Worm (Caenorhabditis elegans) whole organism, young adult: ENCODE results near the gene T26C11.8.
A peak's percentile ranks its signal among the peaks of the same experiment; 100 is the strongest.

ENCODE experiments used
- D2030.7 ChIP-seq: fragments of 200-800 bp; sonication (Bioruptor generic); IDR thresholded peaks from 2 replicates; pipeline ENCODE4 v1.3.6; 2022; ENCODE audit warnings: missing genetic modification reagents, missing genetic modification characterization, missing compliant biosample characterization
- F22D6.2 ChIP-seq: sonication (generic microtip); optimal IDR thresholded peaks from 2 replicates; lab custom pipeline; 2016; ENCODE audit warnings: mild to moderate bottlenecking, missing genetic modification characterization, missing compliant biosample characterization
- F57C9.4 ChIP-seq: sonication (generic microtip); optimal IDR thresholded peaks from 2 replicates; lab custom pipeline; 2017; ENCODE audit warnings: mild to moderate bottlenecking, missing genetic modification characterization, missing compliant biosample characterization
- K12H6.12 ChIP-seq: fragments of 200-800 bp; sonication (Bioruptor generic); optimal IDR thresholded peaks from 2 replicates; lab custom pipeline; 2018; ENCODE audit warnings: mild to moderate bottlenecking, missing genetic modification characterization, missing compliant biosample characterization
- T07F8.4 ChIP-seq: sonication (generic microtip); optimal IDR thresholded peaks from 2 replicates; lab custom pipeline; 2016; ENCODE audit warnings: mild to moderate bottlenecking, missing genetic modification characterization, moderate library complexity, missing compliant biosample characterization
- aptf-2 ChIP-seq: fragments of 200-800 bp; sonication (Bioruptor generic); conservative IDR thresholded peaks from 2 replicates; pipeline ENCODE4 v1.3.6; 2022; ENCODE audit warnings: missing genetic modification reagents, missing genetic modification characterization, missing compliant biosample characterization
- athp-1 ChIP-seq: sonication (generic microtip); optimal IDR thresholded peaks from 2 replicates; lab custom pipeline; 2017; ENCODE audit warnings: mild to moderate bottlenecking, missing genetic modification characterization, missing compliant biosample characterization
- ccch-3 ChIP-seq: fragments of 200-800 bp; sonication (Bioruptor generic); optimal IDR thresholded peaks from 2 replicates; lab custom pipeline; 2018; ENCODE audit warnings: mild to moderate bottlenecking, missing genetic modification characterization, missing compliant biosample characterization
- cebp-1 ChIP-seq, 2 experiments: fragments of 200-800 bp in 1 of 2; sonication (Bioruptor generic) in 1 of 2; sonication (generic microtip) in 1 of 2; IDR thresholded peaks in 1 of 2; optimal IDR thresholded peaks in 1 of 2; 2 replicates each; pipeline versions ENCODE4 v1.3.6 to Lab custom; 2017 to 2022; ENCODE audit warnings: missing compliant biosample characterization in 2 of 2, missing genetic modification characterization in 2 of 2, mild to moderate bottlenecking in 1 of 2, missing genetic modification reagents in 1 of 2, moderate library complexity in 1 of 2
- ceh-100 ChIP-seq: fragments of 200-800 bp; sonication (Bioruptor generic); IDR thresholded peaks from 2 replicates; pipeline ENCODE4 v1.3.6; 2022; ENCODE audit warnings: missing genetic modification reagents, missing genetic modification characterization, missing compliant biosample characterization
- ceh-79 ChIP-seq: sonication (generic microtip); optimal IDR thresholded peaks from 2 replicates; lab custom pipeline; 2017; ENCODE audit warnings: mild to moderate bottlenecking, missing genetic modification characterization, missing compliant biosample characterization
- dpff-1 ChIP-seq: sonication (generic microtip); optimal IDR thresholded peaks from 2 replicates; lab custom pipeline; 2017; ENCODE audit warnings: mild to moderate bottlenecking, missing genetic modification characterization, missing compliant biosample characterization
- dpl-1 ChIP-seq: fragments of 150-350 bp; optimal IDR thresholded peaks from 2 replicates; lab custom pipeline; 2014; ENCODE audit warnings: missing biosample characterization, missing genetic modification reagents, missing genetic modification characterization
- efl-1 ChIP-seq: fragments of 150-350 bp; optimal IDR thresholded peaks from 2 replicates; lab custom pipeline; 2014; ENCODE audit warnings: missing biosample characterization, missing genetic modification reagents, missing genetic modification characterization
- fkh-3 ChIP-seq: sonication (generic microtip); optimal IDR thresholded peaks from 2 replicates; lab custom pipeline; 2016; ENCODE audit warnings: mild to moderate bottlenecking, missing genetic modification characterization, missing compliant biosample characterization
- hsf-1 ChIP-seq: fragments of 200-800 bp; sonication (Bioruptor generic); IDR thresholded peaks from 2 replicates; pipeline ENCODE4 v1.3.6; 2022; ENCODE audit warnings: missing genetic modification reagents, missing genetic modification characterization, missing compliant biosample characterization
- lin-26 ChIP-seq: fragments of 200-800 bp; sonication (Bioruptor generic); IDR thresholded peaks from 2 replicates; pipeline ENCODE4 v1.3.6; 2022; ENCODE audit warnings: missing genetic modification reagents, missing genetic modification characterization, missing compliant biosample characterization
- lin-35 ChIP-seq, 3 experiments: fragments of 150-350 bp in 2 of 3; sonication (generic microtip) in 1 of 3; optimal IDR thresholded peaks; 2 replicates each; lab custom pipeline; 2014 to 2018; ENCODE audit warnings: missing biosample characterization in 3 of 3, missing genetic modification characterization in 3 of 3, missing genetic modification reagents in 3 of 3
- lsy-27 ChIP-seq: sonication (generic microtip); optimal IDR thresholded peaks from 2 replicates; lab custom pipeline; 2017; ENCODE audit warnings: missing genetic modification characterization, mild to moderate bottlenecking, missing compliant biosample characterization, antibody characterized with exemption, missing genotype, borderline replicate concordance; ENCODE audit not compliant: insufficient read depth
- madf-6 ChIP-seq: fragments of 200-800 bp; sonication (Bioruptor generic); IDR thresholded peaks from 2 replicates; pipeline ENCODE4 v1.3.6; 2022; ENCODE audit warnings: missing genetic modification reagents, missing genetic modification characterization, missing compliant biosample characterization
- mxl-1 ChIP-seq: sonication (generic microtip); optimal IDR thresholded peaks from 2 replicates; lab custom pipeline; 2016; ENCODE audit warnings: missing genetic modification characterization, missing compliant biosample characterization
- nfya-1 ChIP-seq: sonication (generic microtip); optimal IDR thresholded peaks from 2 replicates; lab custom pipeline; 2017; ENCODE audit warnings: antibody characterized with exemption, missing compliant biosample characterization, missing genetic modification characterization, borderline replicate concordance; ENCODE audit not compliant: insufficient read depth
- nhr-80 ChIP-seq: sonication (generic microtip); optimal IDR thresholded peaks from 2 replicates; lab custom pipeline; 2016; ENCODE audit warnings: missing genetic modification characterization, missing compliant biosample characterization
- pha-4 ChIP-seq: fragments of 150-350 bp; sonication (generic microtip); optimal IDR thresholded peaks from 2 replicates; lab custom pipeline; 2014; ENCODE audit warnings: missing biosample characterization, missing genetic modification reagents, missing genetic modification characterization
- sea-2 ChIP-seq: fragments of 200-800 bp; sonication (Bioruptor generic); IDR thresholded peaks from 2 replicates; pipeline ENCODE4 v1.3.6; 2022; ENCODE audit warnings: missing genetic modification characterization, missing compliant biosample characterization
- snpc-1.3 ChIP-seq: sonication (generic microtip); optimal IDR thresholded peaks from 2 replicates; lab custom pipeline; 2017; ENCODE audit warnings: missing genetic modification characterization, mild to moderate bottlenecking, missing compliant biosample characterization, antibody characterized with exemption, moderate library complexity, missing genotype, missing genetic modification reagents; ENCODE audit not compliant: insufficient read depth
- snpc-3.4 ChIP-seq: sonication (generic microtip); optimal IDR thresholded peaks from 2 replicates; lab custom pipeline; 2017; ENCODE audit warnings: missing genetic modification characterization, mild to moderate bottlenecking, missing compliant biosample characterization, antibody characterized with exemption, moderate library complexity, missing genotype, missing genetic modification reagents
- snpc-4 ChIP-seq, 5 experiments: fragments of 150-350 bp in 1 of 5; sonication (generic microtip) in 4 of 5; optimal IDR thresholded peaks; 2 replicates each; lab custom pipeline; 2014 to 2018; ENCODE audit warnings: missing genetic modification characterization in 5 of 5, missing biosample characterization in 3 of 5, antibody characterized with exemption in 2 of 5, mild to moderate bottlenecking in 2 of 5, missing compliant biosample characterization in 2 of 5, missing genotype in 2 of 5, moderate library complexity in 2 of 5, missing genetic modification reagents in 1 of 5
- sptf-2 ChIP-seq: fragments of 200-800 bp; sonication (Bioruptor generic); optimal IDR thresholded peaks from 2 replicates; lab custom pipeline; 2018; ENCODE audit warnings: mild to moderate bottlenecking, missing genetic modification characterization, missing compliant biosample characterization
- ztf-22 ChIP-seq: fragments of 200-800 bp; sonication (Bioruptor generic); optimal IDR thresholded peaks from 2 replicates; lab custom pipeline; 2018; ENCODE audit warnings: mild to moderate bottlenecking, missing genetic modification characterization, moderate library complexity, missing compliant biosample characterization
- ztf-26 ChIP-seq: sonication (generic microtip); optimal IDR thresholded peaks from 2 replicates; lab custom pipeline; 2017; ENCODE audit warnings: missing genetic modification characterization, missing compliant biosample characterization

T26C11.8 gene

ce11 chrX:1909353-1909752, 48.8 kb downstream of the T26C11.8 start (continued):
- TF ChIP-seq F22D6.2 (tag; lab: Kevin White, UChicago) (peak; percentile 32), snpc-1.3 (no peak), dpl-1 (GFP tag; lab: Kevin White, UChicago) (no peak), ztf-26 (peak; percentile 95), snpc-3.4 (tag; lab: Kevin White, UChicago) (no peak), pha-4 (tag; lab: Kevin White, UChicago) (no peak), sptf-2 (GFP tag; lab: Kevin White, UChicago) (no peak), K12H6.12 (tag; lab: Kevin White, UChicago) (peak; percentile 56), cebp-1 (GFP tag; IDR thresholded peaks at IDR 0.05; lab: Robert Waterston, UW) (peak; percentile 51; the same call in 1 of the 2 replicates), cebp-1 (tag; optimal IDR thresholded peaks at IDR 0.05; lab: Kevin White, UChicago) (no peak), fkh-3 (tag; lab: Kevin White, UChicago) (no peak), lin-26 (GFP tag; lab: Robert Waterston, UW) (peak; percentile 38; the same call in 1 of the 2 replicates), hsf-1 (GFP tag; lab: Robert Waterston, UW) (no peak), aptf-2 (no peak), F57C9.4 (tag; lab: Kevin White, UChicago) (no peak), madf-6 (GFP tag; lab: Robert Waterston, UW) (no peak), nfya-1 (tag; lab: Kevin White, UChicago) (no peak), ztf-22 (no peak), sea-2 (peak; percentile 66; the same call in 1 of the 2 replicates), snpc-4 (GFP tag; optimal IDR thresholded peaks at IDR 0.05; lab: Kevin White, UChicago) (no peak), snpc-4 (tag; optimal IDR thresholded peaks at IDR 0.05; lab: Kevin White, UChicago) (peak in 2 of 4 experiments; percentile 27 to 58), D2030.7 (GFP tag; lab: Robert Waterston, UW) (no peak), ccch-3 (GFP tag; lab: Kevin White, UChicago) (no peak), mxl-1 (tag; lab: Kevin White, UChicago) (no peak), efl-1 (GFP tag; lab: Kevin White, UChicago) (no peak), ceh-79 (tag; lab: Kevin White, UChicago) (no peak), dpff-1 (tag; lab: Kevin White, UChicago) (no peak), athp-1 (tag; lab: Kevin White, UChicago) (no peak), T07F8.4 (tag; lab: Kevin White, UChicago) (no peak), lsy-27 (tag; lab: Kevin White, UChicago) (no peak), nhr-80 (tag; lab: Kevin White, UChicago) (peak; percentile 65), ceh-100 (GFP tag; lab: Robert Waterston, UW) (peak; percentile 47; the same call in 1 of the 2 replicates), lin-35 (GFP tag; optimal IDR thresholded peaks at IDR 0.05; lab: Kevin White, UChicago) (peak in 1 of 3 experiments; percentile 85)
